Fruit fly (Drosophila melanogaster): ENCODE measurements around the gene CG8664.

Gene CG8664

dm6 chrX:17249326-17249725, 33.2 kb downstream of the CG8664 start, which contains the start of gene CG8675 (continued):
- no peak for TF ChIP-seq ken (GFP tag; IDR thresholded peaks at IDR 0.05)
- TF ChIP-seq ttk (GFP tag; IDR thresholded peaks at IDR 0.05), result no peak
- TF ChIP-seq sd (tag; optimal IDR thresholded peaks at IDR 0.05), result no peak
- peak; percentile 92 for TF ChIP-seq gfzf (GFP tag; optimal IDR thresholded peaks at IDR 0.05)
- TF ChIP-seq CG12744 (GFP tag; optimal IDR thresholded peaks at IDR 0.05), result no peak
- 0 out of 2 replicates have a peak, but pooled peaks have one; percentile 24 for TF ChIP-seq CG3847 (GFP tag; IDR thresholded peaks at IDR 0.05)
- TF ChIP-seq E2f2 (GFP tag; IDR thresholded peaks at IDR 0.05), result peak; percentile 31; the same call in 1 of the 2 replicates
- no peak for TF ChIP-seq Fer3 (tag; optimal IDR thresholded peaks at IDR 0.05)
- peak; percentile 48 for TF ChIP-seq CTCF (GFP tag; optimal IDR thresholded peaks at IDR 0.05)
- TF ChIP-seq zf30C (GFP tag; optimal IDR thresholded peaks at IDR 0.05), result peak; percentile 8
- TF ChIP-seq CG11723 (GFP tag; optimal IDR thresholded peaks at IDR 0.05), result no peak
- TF ChIP-seq slp2 (GFP tag; optimal IDR thresholded peaks at IDR 0.05), result no peak
- TF ChIP-seq Scr (GFP tag; IDR thresholded peaks at IDR 0.05; ENCODE audit: partially characterized antibody), result 0 out of 2 replicates have a peak, but pooled peaks have one; percentile 27
- peak; percentile 65 for TF ChIP-seq CG4617 (GFP tag; optimal IDR thresholded peaks at IDR 0.05; ENCODE audit: borderline replicate concordance)
- peak; percentile 18 for TF ChIP-seq CG33213 (GFP tag; optimal IDR thresholded peaks at IDR 0.05)
- TF ChIP-seq CG13287 (GFP tag; IDR thresholded peaks at IDR 0.05; ENCODE audit: partially characterized antibody), result peak; percentile 24; the same call in 1 of the 2 replicates
- TF ChIP-seq CG12659 (GFP tag; optimal IDR thresholded peaks at IDR 0.05), result peak; percentile 2
- no peak for TF ChIP-seq CG7357 (GFP tag; IDR thresholded peaks at IDR 0.05)
- no peak for TF ChIP-seq Poxn (GFP tag; IDR thresholded peaks at IDR 0.05)
- TF ChIP-seq inv (GFP tag; IDR thresholded peaks at IDR 0.05; ENCODE audit: partially characterized antibody), result no peak
- TF ChIP-seq peb (GFP tag; IDR thresholded peaks at IDR 0.05), result no peak
- peak; percentile 17 for TF ChIP-seq CG17186 (GFP tag; optimal IDR thresholded peaks at IDR 0.05)
- no peak for TF ChIP-seq B-H2 (GFP tag; optimal IDR thresholded peaks at IDR 0.05)
- TF ChIP-seq cad (GFP tag; optimal IDR thresholded peaks at IDR 0.05), result peak; percentile 81
- peak; percentile 85 for TF ChIP-seq ewg (GFP tag; optimal IDR thresholded peaks at IDR 0.05)
- no peak for TF ChIP-seq CG8290 (GFP tag; optimal IDR thresholded peaks at IDR 0.05)
- TF ChIP-seq CG8290 (tag; optimal IDR thresholded peaks at IDR 0.05), result peak in 1 of 2 experiments; percentile 48
- TF ChIP-seq CG2116 (GFP tag; optimal IDR thresholded peaks at IDR 0.05), result peak; percentile 9
- no peak for TF ChIP-seq CG42726 (GFP tag; IDR thresholded peaks at IDR 0.05; ENCODE audit: partially characterized antibody)
- peak; percentile 56 for TF ChIP-seq CG9797 (GFP tag; optimal IDR thresholded peaks at IDR 0.05)
- TF ChIP-seq CG6854 (GFP tag; optimal IDR thresholded peaks at IDR 0.05), result peak; percentile 32

dm6 chrX:17246916-17247315, 35.6 kb downstream of the CG8664 start, which contains the start of gene CG42854:
CG42854 (minus strand) TSS chrX:17247016.
- peak; percentile 66 for TF ChIP-seq dm (GFP tag; optimal IDR thresholded peaks at IDR 0.05)
- no peak for TF ChIP-seq vfl (GFP tag; optimal IDR thresholded peaks at IDR 0.05)
- TF ChIP-seq Atf3 (GFP tag; optimal IDR thresholded peaks at IDR 0.05), result no peak
- 0 out of 2 replicates have a peak, but pooled peaks have one; percentile 11 for TF ChIP-seq Bgb (GFP tag; IDR thresholded peaks at IDR 0.05; ENCODE audit: partially characterized antibody)
- TF ChIP-seq BEAF-32 (GFP tag; optimal IDR thresholded peaks at IDR 0.05), result peak; percentile 10
- no peak for TF ChIP-seq CG33213 (GFP tag; optimal IDR thresholded peaks at IDR 0.05)
- no peak for TF ChIP-seq CG15011 (GFP tag; optimal IDR thresholded peaks at IDR 0.05)
- no peak for TF ChIP-seq tin (GFP tag; optimal IDR thresholded peaks at IDR 0.05)
- TF ChIP-seq bigmax (GFP tag; optimal IDR thresholded peaks at IDR 0.05), result peak; percentile 37
- TF ChIP-seq CG1647 (GFP tag; optimal IDR thresholded peaks at IDR 0.05), result no peak
- no peak for TF ChIP-seq gce (GFP tag; IDR thresholded peaks at IDR 0.05)
